Fruit fly (Drosophila melanogaster): ENCODE results near the gene Vps15.

The Vps15 gene

DNA sequence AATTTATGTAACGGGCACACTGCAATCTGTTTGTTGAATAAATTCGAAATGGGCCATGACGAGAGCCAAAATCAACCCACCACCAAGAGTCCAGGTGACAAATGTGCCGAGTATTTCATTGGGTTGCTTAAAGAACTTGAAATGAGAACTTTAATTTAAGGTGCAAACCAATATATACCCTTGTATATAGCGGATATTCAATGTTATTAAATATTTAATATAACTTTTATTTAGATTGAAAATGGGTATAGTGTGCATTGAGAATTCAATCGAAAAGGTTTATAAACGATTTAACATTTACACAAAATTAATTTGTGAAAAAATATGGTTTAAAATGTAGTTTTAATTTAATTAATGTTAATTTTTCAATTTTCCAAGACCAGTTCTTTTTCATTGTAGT, 697 bp upstream of the Vps15 start, which contains the start of gene CG8420:
Gene CG8420, plus strand, starts transcription at position 284 of the 400 bp plus-strand sequence.
- TF ChIP-seq Hr78 (GFP tag; optimal IDR thresholded peaks at IDR 0.05) (no peak), Mio (GFP tag; optimal IDR thresholded peaks at IDR 0.05) (no peak), Dif (GFP tag; optimal IDR thresholded peaks at IDR 0.05; ENCODE audit: partially characterized antibody) (no peak), fru (GFP tag; optimal IDR thresholded peaks at IDR 0.05) (no peak), pan (optimal IDR thresholded peaks at IDR 0.05) (no peak), Abd-B (GFP tag; optimal IDR thresholded peaks at IDR 0.05) (no peak), jim (GFP tag; optimal IDR thresholded peaks at IDR 0.05) (no peak), GATAd (GFP tag; optimal IDR thresholded peaks at IDR 0.05) (no peak), br (GFP tag; optimal IDR thresholded peaks at IDR 0.05) (no peak), HLH106 (tag; optimal IDR thresholded peaks at IDR 0.05) (no peak), N (GFP tag; optimal IDR thresholded peaks at IDR 0.05) (no peak), Dfd (GFP tag; optimal IDR thresholded peaks at IDR 0.05) (no peak), brk (GFP tag; optimal IDR thresholded peaks at IDR 0.05) (no peak), Jra (GFP tag; optimal IDR thresholded peaks at IDR 0.05) (no peak), lola (GFP tag; optimal IDR thresholded peaks at IDR 0.05) (no peak)

DNA sequence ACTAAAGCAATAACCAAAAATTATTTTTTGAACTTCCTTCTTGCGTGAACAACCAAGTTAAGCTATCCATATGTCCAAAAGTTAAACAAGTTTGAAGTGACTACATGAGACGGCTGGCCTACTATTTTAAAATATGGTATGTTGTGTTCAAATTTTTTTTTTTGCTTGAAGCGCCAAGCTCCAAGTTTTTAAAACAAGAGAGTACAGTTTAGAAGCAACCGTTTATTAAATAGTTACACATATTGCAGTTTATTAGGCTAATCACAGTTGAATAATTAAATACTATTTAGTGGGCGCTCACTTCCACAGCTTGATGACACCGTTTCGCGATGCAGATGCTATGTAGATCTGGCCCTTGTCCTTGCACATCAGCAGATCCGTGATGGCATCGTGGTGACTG, 5.1 kb downstream of the Vps15 start, which contains the start of gene D1:
Gene D1, minus strand, starts transcription at position 101 of the 400 bp plus-strand sequence.
- no peak for TF ChIP-seq usp (GFP tag; optimal IDR thresholded peaks at IDR 0.05)
- TF ChIP-seq h (GFP tag; optimal IDR thresholded peaks at IDR 0.05) = no peak
- no peak for TF ChIP-seq dsf (GFP tag; optimal IDR thresholded peaks at IDR 0.05; ENCODE audit: borderline replicate concordance)
- TF ChIP-seq rgr (GFP tag; optimal IDR thresholded peaks at IDR 0.05) = no peak
- TF ChIP-seq Hr83 (GFP tag; optimal IDR thresholded peaks at IDR 0.05; ENCODE audit: poor library complexity, severe bottlenecking) = no peak
- TF ChIP-seq sage (GFP tag; optimal IDR thresholded peaks at IDR 0.05) = no peak
- no peak for TF ChIP-seq N (GFP tag; optimal IDR thresholded peaks at IDR 0.05)
- no peak for TF ChIP-seq Abd-B (GFP tag; optimal IDR thresholded peaks at IDR 0.05)
- no peak for TF ChIP-seq ey (GFP tag; optimal IDR thresholded peaks at IDR 0.05)
- no peak for TF ChIP-seq tai (GFP tag; optimal IDR thresholded peaks at IDR 0.05)
- TF ChIP-seq Vsx2 (GFP tag; optimal IDR thresholded peaks at IDR 0.05; ENCODE audit: partially characterized antibody) = no peak
- no peak for TF ChIP-seq sv (GFP tag; optimal IDR thresholded peaks at IDR 0.05)
- TF ChIP-seq Sp1 (GFP tag; optimal IDR thresholded peaks at IDR 0.05) = no peak
- no peak for TF ChIP-seq dl (GFP tag; optimal IDR thresholded peaks at IDR 0.05; ENCODE audit: insufficient read depth in 1 of 2, partially characterized antibody in 2 of 2)
- no peak for TF ChIP-seq Dif (GFP tag; optimal IDR thresholded peaks at IDR 0.05; ENCODE audit: partially characterized antibody)

- peak; percentile 27 for TF ChIP-seq h (GFP tag; optimal IDR thresholded peaks at IDR 0.05)
- TF ChIP-seq dsf (GFP tag; optimal IDR thresholded peaks at IDR 0.05; ENCODE audit: borderline replicate concordance) = peak; percentile 19
- TF ChIP-seq sage (GFP tag; optimal IDR thresholded peaks at IDR 0.05) = no peak
- peak; percentile 18 for TF ChIP-seq brk (GFP tag; optimal IDR thresholded peaks at IDR 0.05)
- TF ChIP-seq Sp1 (GFP tag; optimal IDR thresholded peaks at IDR 0.05) = peak; percentile 23
- TF ChIP-seq fru (GFP tag; optimal IDR thresholded peaks at IDR 0.05) = peak; percentile 54
- TF ChIP-seq psq (GFP tag; optimal IDR thresholded peaks at IDR 0.05) = peak; percentile 24
- no peak for TF ChIP-seq Dif (GFP tag; optimal IDR thresholded peaks at IDR 0.05; ENCODE audit: partially characterized antibody)
- TF ChIP-seq rgr (GFP tag; optimal IDR thresholded peaks at IDR 0.05) = peak; percentile 95
- no peak for TF ChIP-seq Rel (GFP tag; optimal IDR thresholded peaks at IDR 0.05)
- TF ChIP-seq Rel (tag; optimal IDR thresholded peaks at IDR 0.05) = peak; percentile 27
- peak; percentile 18 for TF ChIP-seq Jra (GFP tag; optimal IDR thresholded peaks at IDR 0.05)
- TF ChIP-seq Hnf4 (GFP tag; optimal IDR thresholded peaks at IDR 0.05) = peak; percentile 27
- no peak for TF ChIP-seq CG9705 (GFP tag; optimal IDR thresholded peaks at IDR 0.05)
- no peak for TF ChIP-seq pan (optimal IDR thresholded peaks at IDR 0.05)
Measured at dm6 chr3R:9239941-9240400, 5.7 kb downstream of the Vps15 start.

dm6 chr3R:9237268-9238091, 8.2 kb downstream of the Vps15 start, which contains the start of gene pum:
Gene pum, minus strand, starts transcription at chr3R:9237682.
- TF ChIP-seq br (GFP tag; optimal IDR thresholded peaks at IDR 0.05) (no peak), brk (GFP tag; optimal IDR thresholded peaks at IDR 0.05) (no peak), N (GFP tag; optimal IDR thresholded peaks at IDR 0.05) (no peak), GATAd (GFP tag; optimal IDR thresholded peaks at IDR 0.05) (no peak), psq (GFP tag; optimal IDR thresholded peaks at IDR 0.05) (no peak), usp (GFP tag; optimal IDR thresholded peaks at IDR 0.05) (no peak), Mio (GFP tag; optimal IDR thresholded peaks at IDR 0.05) (no peak), Hnf4 (GFP tag; optimal IDR thresholded peaks at IDR 0.05) (no peak), jim (GFP tag; optimal IDR thresholded peaks at IDR 0.05) (no peak), HLH106 (tag; optimal IDR thresholded peaks at IDR 0.05) (peak; percentile 49), dl (GFP tag; optimal IDR thresholded peaks at IDR 0.05; ENCODE audit: insufficient read depth in 1 of 2, partially characterized antibody in 2 of 2) (no peak), Hr78 (GFP tag; optimal IDR thresholded peaks at IDR 0.05) (no peak), pan (optimal IDR thresholded peaks at IDR 0.05) (no peak), CG32264 (GFP tag; optimal IDR thresholded peaks at IDR 0.05) (no peak), CG9705 (GFP tag; optimal IDR thresholded peaks at IDR 0.05) (no peak), Dif (GFP tag; optimal IDR thresholded peaks at IDR 0.05; ENCODE audit: partially characterized antibody) (no peak), Rel (GFP tag; optimal IDR thresholded peaks at IDR 0.05) (peak; percentile 77), Rel (tag; optimal IDR thresholded peaks at IDR 0.05) (peak; percentile 61), OdsH (GFP tag; optimal IDR thresholded peaks at IDR 0.05) (no peak), CrebA (GFP tag; optimal IDR thresholded peaks at IDR 0.05; ENCODE audit: borderline replicate concordance) (no peak), rgr (GFP tag; optimal IDR thresholded peaks at IDR 0.05) (no peak), woc (GFP tag; optimal IDR thresholded peaks at IDR 0.05) (peak; percentile 68), Sp1 (GFP tag; optimal IDR thresholded peaks at IDR 0.05) (peak; percentile 9), sv (GFP tag; optimal IDR thresholded peaks at IDR 0.05) (no peak)

All from whole organism, wandering third instar larva.